Fruit fly (Drosophila melanogaster) whole organism, embryonic: ENCODE measurements around the gene CG13021.

Source experiments
- CG10209 ChIP-seq: fragments of 200-800 bp; sonication (Bioruptor generic); optimal IDR thresholded peaks from 3 replicates; lab custom pipeline; 2017; ENCODE audit warnings: missing biosample characterization, mild to moderate bottlenecking, missing genetic modification characterization, missing genetic modification reagents
- CG10462 ChIP-seq: fragments of 200-800 bp; sonication (Bioruptor generic); optimal IDR thresholded peaks from 2 replicates; lab custom pipeline; 2016; ENCODE audit warnings: missing biosample characterization, missing genetic modification characterization
- CG11247 ChIP-seq: fragments of 200-800 bp; sonication (Bioruptor generic); IDR thresholded peaks from 2 replicates; pipeline ENCODE4 v1.3.6; 2022; ENCODE audit warnings: missing biosample characterization, missing genetic modification characterization
- CG12155 ChIP-seq: fragments of 200-800 bp; sonication (Bioruptor generic); optimal IDR thresholded peaks from 3 replicates; lab custom pipeline; 2016; ENCODE audit warnings: missing biosample characterization, missing genetic modification characterization
- CG12744 ChIP-seq: fragments of 200-800 bp; sonication (Bioruptor generic); optimal IDR thresholded peaks from 2 replicates; lab custom pipeline; 2016; ENCODE audit warnings: missing biosample characterization, missing genetic modification characterization
- CG13123 ChIP-seq: fragments of 200-800 bp; sonication (Bioruptor generic); optimal IDR thresholded peaks from 2 replicates; lab custom pipeline; 2016; ENCODE audit warnings: missing biosample characterization, missing genetic modification characterization
- CG14050 ChIP-seq: fragments of 200-800 bp; sonication (Bioruptor generic); IDR thresholded peaks from 3 replicates; pipeline ENCODE4 v1.3.6; 2022; ENCODE audit warnings: missing biosample characterization, missing genetic modification characterization
- CG14667 ChIP-seq: fragments of 200-800 bp; sonication (Bioruptor generic); IDR thresholded peaks from 2 replicates; pipeline ENCODE4 v1.3.6; 2022; ENCODE audit warnings: missing biosample characterization, missing genetic modification characterization
- CG17328 ChIP-seq: fragments of 200-800 bp; sonication (Bioruptor generic); IDR thresholded peaks from 2 replicates; pipeline ENCODE4 v1.3.6; 2022; ENCODE audit warnings: missing biosample characterization, missing genetic modification characterization
- CG18599 ChIP-seq: fragments of 200-800 bp; sonication (Bioruptor generic); optimal IDR thresholded peaks from 3 replicates; lab custom pipeline; 2017; ENCODE audit warnings: missing biosample characterization, missing genetic modification characterization, mild to moderate bottlenecking, moderate library complexity, missing genetic modification reagents
- CG18764 ChIP-seq: fragments of 200-800 bp; sonication (Bioruptor generic); optimal IDR thresholded peaks from 3 replicates; lab custom pipeline; 2016; ENCODE audit warnings: missing biosample characterization, missing genetic modification characterization
- CG3838 ChIP-seq: fragments of 200-800 bp; sonication (Bioruptor generic); optimal IDR thresholded peaks from 3 replicates; lab custom pipeline; 2016; ENCODE audit warnings: missing biosample characterization, missing genetic modification characterization
- CG3847 ChIP-seq: fragments of 200-800 bp; sonication (Bioruptor generic); IDR thresholded peaks from 2 replicates; pipeline ENCODE4 v1.3.6; 2022; ENCODE audit warnings: missing biosample characterization, missing genetic modification characterization
- CG4707 ChIP-seq: fragments of 200-800 bp; sonication (Bioruptor generic); optimal IDR thresholded peaks from 2 replicates; lab custom pipeline; 2018; ENCODE audit warnings: missing biosample characterization, mild to moderate bottlenecking, missing genetic modification characterization, moderate library complexity
- CG4820 ChIP-seq: fragments of 200-800 bp; sonication (Bioruptor generic); optimal IDR thresholded peaks from 3 replicates; lab custom pipeline; 2016; ENCODE audit warnings: missing biosample characterization, missing genetic modification characterization
- CG6654 ChIP-seq: fragments of 200-800 bp; sonication (Bioruptor generic); optimal IDR thresholded peaks from 2 replicates; lab custom pipeline; 2017; ENCODE audit warnings: missing biosample characterization, mild to moderate bottlenecking, missing genetic modification characterization
- CG7372 ChIP-seq: fragments of 200-800 bp; sonication (Bioruptor generic); IDR thresholded peaks from 2 replicates; pipeline ENCODE4 v1.3.6; 2022; ENCODE audit warnings: missing biosample characterization, missing genetic modification characterization
- CG7556 ChIP-seq: fragments of 200-800 bp; sonication (Bioruptor generic); optimal IDR thresholded peaks from 2 replicates; lab custom pipeline; 2017; ENCODE audit warnings: missing biosample characterization, mild to moderate bottlenecking, missing genetic modification characterization
- CG7786 ChIP-seq: fragments of 200-800 bp; sonication (Bioruptor generic); optimal IDR thresholded peaks from 2 replicates; lab custom pipeline; 2016; ENCODE audit warnings: missing biosample characterization, missing genetic modification characterization
- CG8944 ChIP-seq: fragments of 200-800 bp; sonication (Bioruptor generic); optimal IDR thresholded peaks from 3 replicates; lab custom pipeline; 2016; ENCODE audit warnings: missing biosample characterization, missing genetic modification characterization
- CG9609 ChIP-seq: fragments of 200-800 bp; sonication (Bioruptor generic); optimal IDR thresholded peaks from 3 replicates; lab custom pipeline; 2016; ENCODE audit warnings: missing biosample characterization, missing genetic modification characterization
- E2f1 ChIP-seq: fragments of 200-800 bp; sonication (Bioruptor generic); IDR thresholded peaks from 2 replicates; pipeline ENCODE4 v1.3.6; 2022; ENCODE audit warnings: missing biosample characterization, missing genetic modification characterization
- Elba2 ChIP-seq: fragments of 200-800 bp; sonication (Bioruptor generic); optimal IDR thresholded peaks from 3 replicates; lab custom pipeline; 2016; ENCODE audit warnings: missing biosample characterization, missing genetic modification characterization
- GATAe ChIP-seq: fragments of 200-800 bp; sonication (Bioruptor generic); conservative IDR thresholded peaks from 2 replicates; pipeline ENCODE4 v1.3.6; 2022; ENCODE audit warnings: missing biosample characterization, missing genetic modification characterization
- Gug ChIP-seq: fragments of 200-800 bp; sonication (Bioruptor generic); IDR thresholded peaks from 4 replicates; pipeline ENCODE4 v1.3.6; 2022; ENCODE audit warnings: missing biosample characterization, missing genetic modification characterization
- Meics ChIP-seq: fragments of 200-800 bp; sonication (Bioruptor generic); optimal IDR thresholded peaks from 2 replicates; lab custom pipeline; 2017; ENCODE audit warnings: missing biosample characterization, mild to moderate bottlenecking, missing genetic modification characterization
- NC2α ChIP-seq: fragments of 200-800 bp; sonication (Bioruptor generic); optimal IDR thresholded peaks from 2 replicates; lab custom pipeline; 2016; ENCODE audit warnings: missing biosample characterization, missing genetic modification characterization
- Nf-YA ChIP-seq: fragments of 200-800 bp; sonication (Bioruptor generic); IDR thresholded peaks from 2 replicates; pipeline ENCODE4 v1.3.6; 2022; ENCODE audit warnings: missing biosample characterization, missing genetic modification characterization
- NfI ChIP-seq: fragments of 200-800 bp; sonication (Bioruptor generic); optimal IDR thresholded peaks from 3 replicates; lab custom pipeline; 2018; ENCODE audit warnings: missing biosample characterization, mild to moderate bottlenecking, missing genetic modification characterization, moderate library complexity
- Poxn ChIP-seq: fragments of 200-800 bp; sonication (Bioruptor generic); IDR thresholded peaks from 2 replicates; pipeline ENCODE4 v1.3.6; 2022; ENCODE audit warnings: missing biosample characterization, missing genetic modification characterization
- Ptx1 ChIP-seq: fragments of 200-800 bp; sonication (Bioruptor generic); IDR thresholded peaks from 2 replicates; pipeline ENCODE4 v1.3.6; 2022; ENCODE audit warnings: missing biosample characterization, missing genetic modification characterization
- ase ChIP-seq: fragments of 200-800 bp; sonication (Bioruptor generic); IDR thresholded peaks from 3 replicates; pipeline ENCODE4 v1.3.6; 2022; ENCODE audit warnings: missing biosample characterization, missing genetic modification characterization
- cas ChIP-seq: fragments of 200-800 bp; sonication (Bioruptor generic); IDR thresholded peaks from 2 replicates; pipeline ENCODE4 v1.3.6; 2022; ENCODE audit warnings: missing biosample characterization, missing genetic modification characterization
- corto ChIP-seq: fragments of 200-800 bp; sonication (Bioruptor generic); optimal IDR thresholded peaks from 2 replicates; lab custom pipeline; 2016; ENCODE audit warnings: missing biosample characterization, mild to moderate bottlenecking, missing genetic modification characterization, moderate library complexity
- exex ChIP-seq: fragments of 200-800 bp; sonication (Bioruptor generic); optimal IDR thresholded peaks from 4 replicates; lab custom pipeline; 2018; ENCODE audit warnings: missing biosample characterization, mild to moderate bottlenecking, missing genetic modification characterization, moderate library complexity
- h ChIP-seq: fragments of >200 bp; optimal IDR thresholded peaks from 2 replicates; lab custom pipeline; 2017
- hbn ChIP-seq: fragments of 200-800 bp; sonication (Bioruptor generic); IDR thresholded peaks from 2 replicates; pipeline ENCODE4 v1.3.6; 2022; ENCODE audit warnings: missing biosample characterization, missing genetic modification characterization; ENCODE audit not compliant: partially characterized antibody
- kni ChIP-seq: fragments of 200-800 bp; sonication (Bioruptor generic); optimal IDR thresholded peaks from 3 replicates; lab custom pipeline; 2017; ENCODE audit warnings: mild to moderate bottlenecking, missing biosample characterization, missing genetic modification reagents, missing genetic modification characterization
- mam ChIP-seq: fragments of 200-800 bp; sonication (Bioruptor generic); optimal IDR thresholded peaks from 3 replicates; lab custom pipeline; 2016; ENCODE audit warnings: missing biosample characterization, missing genetic modification characterization
- mirr ChIP-seq: fragments of 200-800 bp; sonication (Bioruptor generic); optimal IDR thresholded peaks from 3 replicates; lab custom pipeline; 2018; ENCODE audit warnings: missing biosample characterization, mild to moderate bottlenecking, missing genetic modification characterization
- onecut ChIP-seq: fragments of 200-800 bp; sonication (Bioruptor generic); IDR thresholded peaks from 2 replicates; pipeline ENCODE4 v1.3.6; 2022; ENCODE audit warnings: missing biosample characterization, missing genetic modification characterization
- pita ChIP-seq: fragments of 200-800 bp; sonication (Bioruptor generic); optimal IDR thresholded peaks from 2 replicates; lab custom pipeline; 2017; ENCODE audit warnings: missing biosample characterization, mild to moderate bottlenecking, missing genetic modification characterization
- rib ChIP-seq: fragments of 200-800 bp; sonication (Bioruptor generic); IDR thresholded peaks from 2 replicates; pipeline ENCODE4 v1.3.6; 2022; ENCODE audit warnings: missing biosample characterization, missing genetic modification characterization
- sc ChIP-seq, 3 experiments: fragments of >200 bp in 2 of 3; fragments of 200-800 bp in 1 of 3; sonication (Bioruptor generic) in 1 of 3; optimal IDR thresholded peaks; 2 replicates in 2 of 3; 3 replicates in 1 of 3; lab custom pipeline; 2017; ENCODE audit warnings: mild to moderate bottlenecking in 1 of 3, missing biosample characterization in 1 of 3, missing genetic modification characterization in 1 of 3, missing genetic modification reagents in 1 of 3
- seq ChIP-seq: fragments of 200-800 bp; sonication (Bioruptor generic); IDR thresholded peaks from 2 replicates; pipeline ENCODE4 v1.3.6; 2022; ENCODE audit warnings: missing biosample characterization, missing genetic modification characterization
- slp2 ChIP-seq: fragments of 200-800 bp; sonication (Bioruptor generic); optimal IDR thresholded peaks from 2 replicates; lab custom pipeline; 2016; ENCODE audit warnings: missing biosample characterization, missing genetic modification characterization
- so ChIP-seq: fragments of 200-800 bp; sonication (Bioruptor generic); IDR thresholded peaks from 3 replicates; pipeline ENCODE4 v1.3.6; 2022; ENCODE audit warnings: missing biosample characterization, missing genetic modification characterization
- stwl ChIP-seq: fragments of 200-800 bp; sonication (Bioruptor generic); optimal IDR thresholded peaks from 3 replicates; lab custom pipeline; 2018; ENCODE audit warnings: missing biosample characterization, mild to moderate bottlenecking, missing genetic modification characterization, moderate library complexity
- tll ChIP-seq, 2 experiments: fragments of 200-800 bp in 1 of 2; fragments of >200 bp in 1 of 2; sonication (Bioruptor generic) in 1 of 2; optimal IDR thresholded peaks; 2 replicates each; lab custom pipeline; 2017 to 2019; ENCODE audit warnings: missing biosample characterization in 2 of 2, missing genetic modification characterization in 2 of 2, mild to moderate bottlenecking in 1 of 2, moderate library complexity in 1 of 2
- trem ChIP-seq: fragments of 200-800 bp; optimal IDR thresholded peaks from 3 replicates; lab custom pipeline; 2019; ENCODE audit warnings: missing biosample characterization, mild to moderate bottlenecking, missing genetic modification characterization, moderate library complexity

Gene CG13021

dm6 chrX:3545849-3546518 is 31.9 kb downstream of the CG13021 start (continued):
- peak; percentile 76 for TF ChIP-seq CG18599
- TF ChIP-seq CG4707 (GFP tag; lab: Kevin White, UChicago) = peak; percentile 79
- no peak for TF ChIP-seq tll (GFP tag; optimal IDR thresholded peaks at IDR 0.05; lab: Kevin White, UChicago)
- TF ChIP-seq seq (GFP tag; lab: Robert Waterston, UW) = peak; percentile 81
- peak; percentile 64 for TF ChIP-seq CG8944 (GFP tag; lab: Kevin White, UChicago)
- peak; percentile 73 for TF ChIP-seq CG10462 (GFP tag; lab: Kevin White, UChicago)
- TF ChIP-seq rib (GFP tag; lab: Robert Waterston, UW) = no peak
- peak; percentile 30 for TF ChIP-seq corto
- peak; percentile 23 for TF ChIP-seq kni (GFP tag; lab: Kevin White, UChicago)
- TF ChIP-seq mam (GFP tag; lab: Kevin White, UChicago) = peak; percentile 23
- TF ChIP-seq NC2α (GFP tag; lab: Kevin White, UChicago) = peak; percentile 59
- TF ChIP-seq NfI (GFP tag; lab: Kevin White, UChicago) = peak; percentile 74
- 0 out of 2 replicates have a peak, but pooled peaks have one; percentile 20 for TF ChIP-seq CG7372 (GFP tag; lab: Robert Waterston, UW)
- TF ChIP-seq sc (optimal IDR thresholded peaks at IDR 0.05; lab: Kevin White, UChicago) = no peak
- TF ChIP-seq sc (GFP tag; optimal IDR thresholded peaks at IDR 0.05; lab: Kevin White, UChicago) = peak; percentile 76
- TF ChIP-seq Ptx1 (GFP tag; lab: Robert Waterston, UW) = peak; percentile 76
- no peak for TF ChIP-seq hbn (GFP tag; lab: Robert Waterston, UW)
- peak; percentile 64 for TF ChIP-seq Meics (GFP tag; lab: Kevin White, UChicago)
- peak; percentile 57 for TF ChIP-seq E2f1 (GFP tag; lab: Robert Waterston, UW)
- TF ChIP-seq CG7556 (GFP tag; lab: Kevin White, UChicago) = peak; percentile 88
- peak; percentile 27 for TF ChIP-seq stwl (tag; lab: Kevin White, UChicago)
- peak; percentile 53 for TF ChIP-seq CG12155 (GFP tag; lab: Kevin White, UChicago)
- TF ChIP-seq onecut (GFP tag; lab: Robert Waterston, UW) = peak; percentile 82
- TF ChIP-seq CG3838 = peak; percentile 41
- peak; percentile 84 for TF ChIP-seq ase (GFP tag; lab: Robert Waterston, UW)
- peak; percentile 19 for TF ChIP-seq CG7786 (GFP tag; lab: Kevin White, UChicago)
- no peak for TF ChIP-seq GATAe
- peak; percentile 75 for TF ChIP-seq CG18764 (GFP tag; lab: Kevin White, UChicago)
- TF ChIP-seq slp2 = no peak
- no peak for TF ChIP-seq h (lab: Kevin White, UChicago)
- peak; percentile 82 for TF ChIP-seq CG10209
- TF ChIP-seq CG14050 (GFP tag; lab: Robert Waterston, UW) = peak; percentile 90
- peak; percentile 13; the same call in 1 of the 2 replicates for TF ChIP-seq CG14667 (GFP tag; lab: Robert Waterston, UW)
- TF ChIP-seq so (GFP tag; lab: Robert Waterston, UW) = 0 out of 3 replicates have a peak, but pooled peaks have one; percentile 49
- peak; percentile 51 for TF ChIP-seq CG6654
- peak; percentile 54 for TF ChIP-seq CG3847 (GFP tag; lab: Robert Waterston, UW)
- TF ChIP-seq pita = no peak
- TF ChIP-seq cas (GFP tag; lab: Robert Waterston, UW) = no peak
- TF ChIP-seq Elba2 (GFP tag; lab: Kevin White, UChicago) = no peak
- peak; percentile 39; the same call in 1 of the 4 replicates for TF ChIP-seq Gug (GFP tag; lab: Robert Waterston, UW)
- TF ChIP-seq exex = peak; percentile 10
- peak; percentile 76 for TF ChIP-seq CG4820 (GFP tag; lab: Kevin White, UChicago)
- peak; percentile 95 for TF ChIP-seq CG17328 (GFP tag; lab: Robert Waterston, UW)
- TF ChIP-seq CG13123 (GFP tag; lab: Kevin White, UChicago) = peak; percentile 62
- TF ChIP-seq trem (tag; lab: Kevin White, UChicago) = peak; percentile 78
- peak; percentile 59 for TF ChIP-seq CG12744
- peak; percentile 65 for TF ChIP-seq CG9609
- peak; percentile 85 for TF ChIP-seq Nf-YA (GFP tag; lab: Robert Waterston, UW)
- no peak for TF ChIP-seq mirr (GFP tag; lab: Kevin White, UChicago)
- TF ChIP-seq Poxn (GFP tag; lab: Robert Waterston, UW) = no peak
- TF ChIP-seq CG11247 = peak; percentile 63
